Worm (Caenorhabditis elegans): ENCODE results near the gene mdf-2.

DNA sequence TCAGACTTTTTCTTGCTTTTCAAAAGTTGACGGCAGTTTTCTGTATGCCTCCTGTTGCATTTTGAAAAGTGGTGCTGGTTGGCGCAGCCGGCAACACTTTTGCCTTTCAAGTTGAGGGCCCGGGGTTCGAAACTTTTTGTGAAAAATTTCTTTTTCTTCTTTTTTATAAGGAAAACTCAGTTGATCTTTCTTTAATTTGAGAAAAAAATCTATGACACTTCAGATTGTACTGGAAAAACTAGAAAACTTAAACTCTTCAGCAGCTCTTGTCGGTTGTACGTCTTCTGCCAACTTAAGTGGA lies 23.9 kb upstream of the mdf-2 start:
- no peak for TF ChIP-seq flt-1 (GFP tag; IDR thresholded peaks at IDR 0.05)
- no peak for TF ChIP-seq med-1 (GFP tag; optimal IDR thresholded peaks at IDR 0.05; ENCODE audit: insufficient read depth)
- no peak for TF ChIP-seq tab-1 (GFP tag; IDR thresholded peaks at IDR 0.05)
- no peak for TF ChIP-seq cog-1 (tag; optimal IDR thresholded peaks at IDR 0.05)
- TF ChIP-seq klf-2 (GFP tag; conservative IDR thresholded peaks at IDR 0.05): no peak
- TF ChIP-seq ztf-29 (GFP tag; IDR thresholded peaks at IDR 0.05): no peak
- no peak for TF ChIP-seq T22C8.4 (GFP tag; IDR thresholded peaks at IDR 0.05)
- TF ChIP-seq ztf-23 (GFP tag; IDR thresholded peaks at IDR 0.05): no peak
